Worm (Caenorhabditis elegans) whole organism, L2 larva: ENCODE results near the gene F20C5.7.

Experiments
- ama-1 ChIP-seq: fragments of 150-350 bp; optimal IDR thresholded peaks from 2 replicates; lab custom pipeline; 2018; ENCODE audit warnings: inconsistent platforms
- elt-3 ChIP-seq: sonication (generic microtip); optimal IDR thresholded peaks from 2 replicates; lab custom pipeline; 2017; ENCODE audit warnings: missing biosample characterization, missing genetic modification characterization

DNA sequence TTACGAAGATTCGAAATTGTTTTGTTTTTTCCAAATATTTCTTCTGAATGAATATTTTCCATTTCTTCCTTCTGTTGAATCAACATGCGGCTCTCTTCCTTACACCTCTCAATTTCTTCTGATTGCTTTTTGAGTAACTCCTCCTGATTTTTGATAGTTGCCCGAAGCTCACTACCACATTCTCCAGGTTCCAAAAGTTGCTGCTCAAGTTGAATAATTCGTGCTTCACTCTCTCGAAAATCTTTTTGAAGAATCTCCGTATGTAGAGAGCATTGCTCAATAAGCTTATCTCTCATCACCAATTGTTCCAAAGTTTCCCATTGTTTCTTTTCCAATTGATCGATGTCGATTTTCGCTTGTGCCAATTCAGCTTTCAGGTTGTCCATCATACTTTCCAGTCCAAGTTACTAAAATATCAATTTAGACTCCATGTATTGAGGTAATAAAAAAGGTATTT is 27.3 kb upstream of the F20C5.7 start, which contains the start of gene F20C5.6:
- TF ChIP-seq elt-3 (tag; lab: Kevin White, UChicago) (no peak), ama-1 (lab: Kevin White, UChicago) (no peak)
